Fruit fly (Drosophila melanogaster): ENCODE data around the gene Toll-9.
A peak's percentile ranks its signal among the peaks of the same experiment; 100 is the strongest.

The Toll-9 gene

dm6 chr3L:20375878-20376563 is 9.5 kb upstream of the Toll-9 start, which contains the start of the genes Ide and RhoBTB (continued):
- TF ChIP-seq E2f2 (GFP tag; IDR thresholded peaks at IDR 0.05) (peak; percentile 83), Abd-B (GFP tag; optimal IDR thresholded peaks at IDR 0.05) (peak; percentile 96), CG3281 (GFP tag; optimal IDR thresholded peaks at IDR 0.05) (peak; percentile 80), tna (GFP tag; IDR thresholded peaks at IDR 0.05; ENCODE audit: partially characterized antibody) (no peak; the same call in 1 of the 2 replicates), Dref (GFP tag; IDR thresholded peaks at IDR 0.05) (peak; percentile 44), CG13287 (GFP tag; IDR thresholded peaks at IDR 0.05; ENCODE audit: partially characterized antibody) (peak; percentile 16; the same call in 1 of the 2 replicates), CG34422 (GFP tag; IDR thresholded peaks at IDR 0.05) (peak; percentile 51; the same call in 1 of the 3 replicates), amos (GFP tag; IDR thresholded peaks at IDR 0.05; ENCODE audit: partially characterized antibody) (0 out of 2 replicates have a peak, but pooled peaks have one; percentile 10), CG6689 (GFP tag; IDR thresholded peaks at IDR 0.05) (peak; percentile 67), CG12236 (GFP tag; optimal IDR thresholded peaks at IDR 0.05) (peak; percentile 67), Doc3 (GFP tag; IDR thresholded peaks at IDR 0.05; ENCODE audit: partially characterized antibody) (no peak), Nf-YA (GFP tag; IDR thresholded peaks at IDR 0.05) (no peak), CHES-1-like (GFP tag; optimal IDR thresholded peaks at IDR 0.05) (peak; percentile 88), CG32772 (GFP tag; IDR thresholded peaks at IDR 0.05) (peak; percentile 67), gro (GFP tag; optimal IDR thresholded peaks at IDR 0.05) (peak; percentile 84), CkIIα-i1 (GFP tag; IDR thresholded peaks at IDR 0.05) (no peak), CG1233 (GFP tag; optimal IDR thresholded peaks at IDR 0.05) (peak; percentile 75), CG10267 (tag; optimal IDR thresholded peaks at IDR 0.05) (peak; percentile 95), CG16815 (GFP tag; optimal IDR thresholded peaks at IDR 0.05) (peak; percentile 83), Stat92E (GFP tag; optimal IDR thresholded peaks at IDR 0.05) (no peak), Sry-δ (GFP tag; optimal IDR thresholded peaks at IDR 0.05) (peak; percentile 66), CG3163 (GFP tag; optimal IDR thresholded peaks at IDR 0.05) (peak; percentile 77), CG30403 (GFP tag; optimal IDR thresholded peaks at IDR 0.05) (peak; percentile 93), CG15601 (tag; optimal IDR thresholded peaks at IDR 0.05) (no peak), CG10979 (tag; optimal IDR thresholded peaks at IDR 0.05) (peak; percentile 52), p53 (GFP tag; optimal IDR thresholded peaks at IDR 0.05) (peak; percentile 68), disco-r (GFP tag; optimal IDR thresholded peaks at IDR 0.05) (peak; percentile 51), grn (GFP tag; optimal IDR thresholded peaks at IDR 0.05) (no peak), CG2199 (GFP tag; IDR thresholded peaks at IDR 0.05) (no peak), CG18476 (GFP tag; optimal IDR thresholded peaks at IDR 0.05) (peak; percentile 49), Hr78 (GFP tag; optimal IDR thresholded peaks at IDR 0.05) (no peak), Rfx (GFP tag; IDR thresholded peaks at IDR 0.05) (peak; percentile 86), ATbp (GFP tag; optimal IDR thresholded peaks at IDR 0.05) (peak; percentile 53), CG15011 (GFP tag; optimal IDR thresholded peaks at IDR 0.05) (no peak), BEAF-32 (GFP tag; optimal IDR thresholded peaks at IDR 0.05) (peak; percentile 58), br (optimal IDR thresholded peaks at IDR 0.05) (no peak), Bdp1 (GFP tag; optimal IDR thresholded peaks at IDR 0.05) (peak; percentile 63), hkb (optimal IDR thresholded peaks at IDR 0.05) (peak; percentile 96), hkb (GFP tag; IDR thresholded peaks at IDR 0.05) (peak; percentile 40; the same call in 1 of the 2 replicates), D19A (tag; optimal IDR thresholded peaks at IDR 0.05) (no peak), CG7839 (tag; optimal IDR thresholded peaks at IDR 0.05) (peak; percentile 85), salm (tag; optimal IDR thresholded peaks at IDR 0.05) (no peak), CG6813 (GFP tag; optimal IDR thresholded peaks at IDR 0.05) (no peak), CG3065 (GFP tag; optimal IDR thresholded peaks at IDR 0.05) (peak; percentile 41), CG13123 (GFP tag; optimal IDR thresholded peaks at IDR 0.05) (peak; percentile 52), MESR4 (GFP tag; optimal IDR thresholded peaks at IDR 0.05) (peak; percentile 10), aop (GFP tag; IDR thresholded peaks at IDR 0.05) (no peak), da (GFP tag; optimal IDR thresholded peaks at IDR 0.05) (peak; percentile 67), CG18764 (GFP tag; optimal IDR thresholded peaks at IDR 0.05) (no peak)

Data from whole organism, embryonic.